Worm (Caenorhabditis elegans) whole organism, L1 larva: Measurements from ENCODE around the gene fbxb-1.
"Not testable (repeated sequence)": the region's sequence is repeated elsewhere in the genome, so short reads cannot be mapped to it uniquely, and the experiment has no call there.

Experiments
- C04F5.9 ChIP-seq: sonication (generic microtip); optimal IDR thresholded peaks from 2 replicates; lab custom pipeline; 2016; ENCODE audit warnings: missing genetic modification characterization, missing compliant biosample characterization
- Y116A8C.19 ChIP-seq: sonication (generic microtip); optimal IDR thresholded peaks from 2 replicates; lab custom pipeline; 2016; ENCODE audit warnings: missing compliant biosample characterization, missing genetic modification characterization, borderline replicate concordance
- aha-1 ChIP-seq: fragments of 150-350 bp; optimal IDR thresholded peaks from 2 replicates; lab custom pipeline; 2014; ENCODE audit warnings: missing biosample characterization, missing genetic modification characterization
- blmp-1 ChIP-seq: fragments of 150-350 bp; optimal IDR thresholded peaks from 2 replicates; lab custom pipeline; 2014; ENCODE audit warnings: missing biosample characterization, missing genetic modification characterization
- ceh-63 ChIP-seq: fragments of 200-800 bp; sonication (Bioruptor generic); optimal IDR thresholded peaks from 2 replicates; lab custom pipeline; 2018; ENCODE audit warnings: mild to moderate bottlenecking, missing genetic modification characterization, missing compliant biosample characterization
- ceh-82 ChIP-seq, 3 experiments: fragments of 150-350 bp in 1 of 3; sonication (generic microtip) in 2 of 3; optimal IDR thresholded peaks; 2 replicates each; lab custom pipeline; 2014 to 2017; ENCODE audit warnings: missing biosample characterization in 3 of 3, missing genetic modification characterization in 3 of 3
- ces-1 ChIP-seq: fragments of 150-350 bp; optimal IDR thresholded peaks from 2 replicates; lab custom pipeline; 2014; ENCODE audit warnings: missing biosample characterization, missing genetic modification reagents, missing genetic modification characterization
- dpl-1 ChIP-seq, 3 experiments: fragments of 150-350 bp in 2 of 3; sonication (generic microtip) in 1 of 3; optimal IDR thresholded peaks; 2 replicates each; lab custom pipeline; 2014 to 2017; ENCODE audit warnings: missing biosample characterization in 3 of 3, missing genetic modification characterization in 3 of 3, missing genetic modification reagents in 3 of 3
- efl-3 ChIP-seq: fragments of 200-800 bp; sonication (Bioruptor generic); optimal IDR thresholded peaks from 2 replicates; lab custom pipeline; 2018; ENCODE audit warnings: mild to moderate bottlenecking, missing genetic modification characterization, missing compliant biosample characterization
- elt-3 ChIP-seq, 6 experiments: fragments of 150-350 bp in 1 of 6; sonication (generic microtip); optimal IDR thresholded peaks; 2 replicates each; lab custom pipeline; 2017 to 2018; ENCODE audit warnings: missing biosample characterization in 6 of 6, missing genetic modification characterization in 6 of 6, inconsistent platforms in 1 of 6
- fkh-10 ChIP-seq: sonication (generic microtip); optimal IDR thresholded peaks from 2 replicates; lab custom pipeline; 2017; ENCODE audit warnings: missing biosample characterization, missing genetic modification reagents, missing genetic modification characterization
- fkh-4 ChIP-seq: sonication (generic microtip); optimal IDR thresholded peaks from 2 replicates; lab custom pipeline; 2016; ENCODE audit warnings: missing compliant biosample characterization, missing genetic modification characterization, borderline replicate concordance
- fos-1 ChIP-seq: fragments of 150-350 bp; optimal IDR thresholded peaks from 2 replicates; lab custom pipeline; 2014; ENCODE audit warnings: missing biosample characterization, missing genetic modification characterization
- hlh-17 ChIP-seq: fragments of 200-800 bp; sonication (Bioruptor generic); optimal IDR thresholded peaks from 2 replicates; lab custom pipeline; 2018; ENCODE audit warnings: missing genetic modification characterization, mild to moderate bottlenecking, missing compliant biosample characterization, moderate library complexity, borderline replicate concordance
- hpl-2 ChIP-seq: fragments of 150-350 bp; optimal IDR thresholded peaks from 2 replicates; lab custom pipeline; 2014; ENCODE audit warnings: missing biosample characterization, missing genetic modification reagents, missing genetic modification characterization
- irx-1 ChIP-seq: sonication (generic microtip); optimal IDR thresholded peaks from 2 replicates; lab custom pipeline; 2016; ENCODE audit warnings: missing genetic modification characterization, missing compliant biosample characterization
- isw-1 ChIP-seq: fragments of 200-800 bp; sonication (Bioruptor generic); IDR thresholded peaks from 2 replicates; pipeline ENCODE4 v1.3.6; 2022; ENCODE audit warnings: missing genetic modification characterization, missing compliant biosample characterization
- jun-1 ChIP-seq: fragments of 150-350 bp; optimal IDR thresholded peaks from 2 replicates; lab custom pipeline; 2014; ENCODE audit warnings: missing biosample characterization, missing genetic modification reagents, missing genetic modification characterization
- lin-13 ChIP-seq: fragments of 150-350 bp; optimal IDR thresholded peaks from 2 replicates; lab custom pipeline; 2014; ENCODE audit warnings: missing biosample characterization, missing genetic modification reagents, missing genetic modification characterization
- lin-14 ChIP-seq: fragments of 200-800 bp; sonication (Bioruptor generic); optimal IDR thresholded peaks from 2 replicates; lab custom pipeline; 2018; ENCODE audit warnings: mild to moderate bottlenecking, missing genetic modification characterization, moderate library complexity, missing compliant biosample characterization
- lir-3 ChIP-seq: sonication (generic microtip); optimal IDR thresholded peaks from 2 replicates; lab custom pipeline; 2016; ENCODE audit warnings: mild to moderate bottlenecking, missing genetic modification characterization, moderate library complexity, missing compliant biosample characterization; ENCODE audit not compliant: poor library complexity
- mab-9 ChIP-seq: fragments of 200-800 bp; sonication (Bioruptor generic); IDR thresholded peaks from 2 replicates; pipeline ENCODE4 v1.3.6; 2022; ENCODE audit warnings: missing genetic modification reagents, missing genetic modification characterization, missing compliant biosample characterization
- mef-2 ChIP-seq: fragments of 150-350 bp; optimal IDR thresholded peaks from 2 replicates; lab custom pipeline; 2014; ENCODE audit warnings: missing biosample characterization, missing genetic modification characterization
- nhr-11 ChIP-seq: fragments of 150-350 bp; optimal IDR thresholded peaks from 2 replicates; lab custom pipeline; 2014; ENCODE audit warnings: missing biosample characterization, missing genetic modification characterization
- nhr-12 ChIP-seq: sonication (generic microtip); optimal IDR thresholded peaks from 2 replicates; lab custom pipeline; 2017; ENCODE audit warnings: missing biosample characterization, missing genetic modification characterization
- nhr-19 ChIP-seq: fragments of 200-800 bp; sonication (Bioruptor generic); conservative IDR thresholded peaks from 2 replicates; pipeline ENCODE4 v1.3.6; 2022; ENCODE audit warnings: missing genetic modification characterization, missing compliant biosample characterization
- nhr-28 ChIP-seq: fragments of 150-350 bp; optimal IDR thresholded peaks from 2 replicates; lab custom pipeline; 2014; ENCODE audit warnings: missing biosample characterization, missing genetic modification characterization
- nhr-76 ChIP-seq: sonication (generic microtip); optimal IDR thresholded peaks from 2 replicates; lab custom pipeline; 2017; ENCODE audit warnings: missing biosample characterization, missing genetic modification characterization
- nhr-77 ChIP-seq: fragments of 150-350 bp; optimal IDR thresholded peaks from 2 replicates; lab custom pipeline; 2014; ENCODE audit warnings: missing biosample characterization, missing genetic modification characterization
- nhr-85 ChIP-seq: sonication (generic microtip); peaks from one replicate; lab custom pipeline; 2016; ENCODE audit warnings: missing genetic modification characterization, inconsistent platforms, missing compliant biosample characterization
- pqm-1 ChIP-seq: sonication (generic microtip); optimal IDR thresholded peaks from 3 replicates; lab custom pipeline; 2017; ENCODE audit warnings: missing biosample characterization, missing genetic modification characterization
- swsn-7 ChIP-seq: sonication (generic microtip); optimal IDR thresholded peaks from 2 replicates; lab custom pipeline; 2016; ENCODE audit warnings: missing genetic modification characterization, missing compliant biosample characterization
- tbx-2 ChIP-seq: sonication (generic microtip); optimal IDR thresholded peaks from 2 replicates; lab custom pipeline; 2016; ENCODE audit warnings: missing genetic modification characterization, missing compliant biosample characterization
- tlp-1 ChIP-seq: fragments of 150-350 bp; optimal IDR thresholded peaks from 2 replicates; lab custom pipeline; 2014; ENCODE audit warnings: missing biosample characterization, missing genetic modification characterization
- unc-130 ChIP-seq: fragments of 150-350 bp; optimal IDR thresholded peaks from 2 replicates; lab custom pipeline; 2017; ENCODE audit warnings: missing biosample characterization, missing genetic modification characterization, inconsistent platforms
- unc-86 ChIP-seq: sonication (generic microtip); optimal IDR thresholded peaks from 2 replicates; lab custom pipeline; 2016; ENCODE audit warnings: missing genetic modification characterization, missing compliant biosample characterization
- zag-1 ChIP-seq: fragments of 150-350 bp; optimal IDR thresholded peaks from 2 replicates; lab custom pipeline; 2014; ENCODE audit warnings: missing biosample characterization, missing genetic modification characterization

The fbxb-1 gene

ce11 chrV:19262349-19262748 lies 22.2 kb downstream of the fbxb-1 start, which contains the start of gene F21D9.2:
F21D9.2 (minus strand) TSS chrV:19262449.
- TF ChIP-seq aha-1 (tag; lab: Kevin White, UChicago) (no peak), blmp-1 (no peak), nhr-12 (no peak), hlh-17 (no peak), ceh-82 (tag; optimal IDR thresholded peaks at IDR 0.05; lab: Kevin White, UChicago) (no peak), unc-86 (tag; lab: Kevin White, UChicago) (no peak), tlp-1 (no peak), dpl-1 (GFP tag; optimal IDR thresholded peaks at IDR 0.05; lab: Kevin White, UChicago) (no peak), nhr-77 (tag; lab: Kevin White, UChicago) (no peak), lin-14 (GFP tag; lab: Kevin White, UChicago) (no peak), jun-1 (tag; lab: Kevin White, UChicago) (no peak), hpl-2 (GFP tag; lab: Kevin White, UChicago) (no peak), nhr-76 (tag; lab: Kevin White, UChicago) (no peak), nhr-19 (GFP tag; lab: Robert Waterston, UW) (no peak), fos-1 (tag; lab: Kevin White, UChicago) (no peak)
- TF ChIP-seq, all 84 proteins: peak for 0

- TF ChIP-seq Y116A8C.19, nhr-85, mef-2 (tag; lab: Kevin White, UChicago): not testable (repeated sequence)
Observed at ce11 chrV:19264148-19264547, 24.0 kb downstream of the fbxb-1 start, which contains the start of gene F21D9.1. F21D9.1 (plus strand) TSS chrV:19264448.

- TF ChIP-seq pqm-1 (tag; lab: Kevin White, UChicago) (no peak), swsn-7 (tag; lab: Kevin White, UChicago) (no peak), aha-1 (tag; lab: Kevin White, UChicago) (no peak), nhr-11 (tag; lab: Kevin White, UChicago) (no peak), lin-13 (GFP tag; lab: Kevin White, UChicago) (no peak), lir-3 (no peak), ces-1 (GFP tag; lab: Kevin White, UChicago) (no peak), fkh-4 (tag; lab: Kevin White, UChicago) (no peak), irx-1 (tag; lab: Kevin White, UChicago) (no peak)
Observed at ce11 chrV:19276354-19276753, 36.2 kb downstream of the fbxb-1 start.

ce11 chrV:19278488-19278887 lies 38.3 kb downstream of the fbxb-1 start:
- no peak for TF ChIP-seq nhr-19 (GFP tag; lab: Robert Waterston, UW)
- TF ChIP-seq nhr-28 (tag; lab: Kevin White, UChicago), result no peak
- no peak for TF ChIP-seq tlp-1

- no peak for TF ChIP-seq ceh-63 (GFP tag; lab: Kevin White, UChicago)
- no peak for TF ChIP-seq fkh-10 (GFP tag; lab: Kevin White, UChicago)
- TF ChIP-seq elt-3 (tag; optimal IDR thresholded peaks at IDR 0.05; lab: Kevin White, UChicago), result no peak
- no peak for TF ChIP-seq ceh-82 (tag; optimal IDR thresholded peaks at IDR 0.05; lab: Kevin White, UChicago)
Observed at ce11 chrV:19279888-19280287, 39.7 kb downstream of the fbxb-1 start, which contains the start of gene F21D9.8. F21D9.8 (minus strand) TSS chrV:19279988.

ce11 chrV:19282314-19282713 lies 42.2 kb downstream of the fbxb-1 start, which contains the start of gene fbxb-117:
fbxb-117 (plus strand) TSS chrV:19282614.
- no peak for TF ChIP-seq mab-9 (GFP tag; lab: Robert Waterston, UW)
- no peak for TF ChIP-seq efl-3
- no peak for TF ChIP-seq C04F5.9
- no peak for TF ChIP-seq unc-130 (tag; lab: Kevin White, UChicago)
- no peak for TF ChIP-seq isw-1 (GFP tag; lab: Robert Waterston, UW)
- TF ChIP-seq tbx-2 (tag; lab: Kevin White, UChicago), result no peak
- TF ChIP-seq zag-1 (tag; lab: Kevin White, UChicago), result no peak
- no peak for TF ChIP-seq hpl-2 (GFP tag; lab: Kevin White, UChicago)
- no peak for TF ChIP-seq fkh-10 (GFP tag; lab: Kevin White, UChicago)
- TF ChIP-seq, all 84 proteins: peak for 0
